Fruit fly (Drosophila melanogaster) whole organism: ENCODE results near the gene Inx3.

ENCODE experiments used
- CG8478 ChIP-seq: fragments of >200 bp; optimal IDR thresholded peaks from 2 replicates; lab custom pipeline; 2018; ENCODE audit warnings: inconsistent platforms
- pan ChIP-seq: fragments of >200 bp; optimal IDR thresholded peaks from 2 replicates; lab custom pipeline; 2017
- psq ChIP-seq: fragments of >200 bp; optimal IDR thresholded peaks from 2 replicates; lab custom pipeline; 2017
- usp ChIP-seq: fragments of >200 bp; optimal IDR thresholded peaks from 2 replicates; lab custom pipeline; 2017; ENCODE audit warnings: missing biosample characterization, missing genetic modification characterization, mixed read lengths

DNA sequence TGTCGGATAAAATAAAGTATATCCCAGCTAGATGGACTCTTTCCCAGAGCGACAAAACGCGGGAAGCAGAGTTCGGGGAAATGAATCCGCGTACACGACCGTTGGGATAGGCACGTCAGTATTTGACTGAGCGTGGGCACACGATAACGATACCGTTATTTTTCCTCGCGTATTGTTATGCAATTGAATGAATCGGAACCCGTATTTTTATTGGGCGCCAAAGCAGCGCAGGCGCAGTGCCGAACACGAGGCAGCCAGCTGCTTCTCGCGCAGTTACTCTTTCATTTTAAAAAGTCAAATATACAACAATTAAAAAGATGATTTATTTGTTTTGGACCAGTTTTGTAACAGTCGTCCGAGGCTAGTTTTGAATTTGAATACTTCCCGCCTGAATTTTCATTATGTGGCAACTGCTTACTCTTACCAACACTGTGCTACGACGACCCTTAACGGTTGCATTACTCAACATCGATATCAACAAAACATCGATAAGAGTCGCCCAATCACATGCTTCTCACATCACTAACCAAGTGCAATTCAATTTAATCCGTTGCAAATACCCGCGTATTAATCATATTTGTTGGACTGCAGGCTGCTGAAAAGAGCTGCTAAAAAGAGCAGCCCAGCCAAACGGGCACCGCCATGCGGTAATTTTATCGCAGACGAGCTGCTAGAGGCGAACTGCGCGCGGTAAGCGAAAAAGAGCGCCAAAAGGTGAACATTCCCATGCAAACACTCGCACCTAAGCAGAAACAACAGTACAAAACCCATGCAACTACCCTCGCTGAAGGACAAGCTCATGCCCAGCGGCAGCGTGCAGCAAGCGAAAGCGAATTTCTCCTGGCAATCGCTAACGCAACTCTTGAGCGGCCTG, 28.5 kb upstream of the Inx3 start, which contains the start of the genes CG33203 and Doa:
- TF ChIP-seq pan (lab: Kevin White, UChicago) (no peak), usp (GFP tag; lab: Kevin White, UChicago) (no peak), CG8478 (no peak), psq (lab: Kevin White, UChicago) (no peak)
